Fruit fly (Drosophila melanogaster) whole organism, prepupa: ENCODE results near the gene CG17104.

Experiments
- CG10631 ChIP-seq: fragments of 200-800 bp; sonication (Bioruptor generic); optimal IDR thresholded peaks from 2 replicates; lab custom pipeline; 2016; ENCODE audit warnings: missing biosample characterization, missing genetic modification characterization
- CG10669 ChIP-seq: fragments of 200-800 bp; sonication (Bioruptor generic); optimal IDR thresholded peaks from 3 replicates; lab custom pipeline; 2018; ENCODE audit warnings: missing biosample characterization, mild to moderate bottlenecking, missing genetic modification characterization, moderate library complexity
- CG11294 ChIP-seq: fragments of 200-800 bp; sonication (Bioruptor generic); IDR thresholded peaks from 2 replicates; pipeline ENCODE4 v1.3.6; 2022; ENCODE audit warnings: missing biosample characterization, missing genetic modification characterization
- CG11762 ChIP-seq: fragments of 200-800 bp; sonication (Bioruptor generic); optimal IDR thresholded peaks from 3 replicates; lab custom pipeline; 2016; ENCODE audit warnings: missing biosample characterization, missing genetic modification characterization; ENCODE audit not compliant: insufficient read depth
- CG15336 ChIP-seq: fragments of 200-800 bp; sonication (Bioruptor generic); IDR thresholded peaks from 2 replicates; pipeline ENCODE4 v1.3.6; 2022; ENCODE audit warnings: missing biosample characterization, missing genetic modification characterization
- CG16779 ChIP-seq: fragments of 200-800 bp; sonication (Bioruptor generic); optimal IDR thresholded peaks from 3 replicates; lab custom pipeline; 2017; ENCODE audit warnings: missing biosample characterization, mild to moderate bottlenecking, missing genetic modification characterization
- CG3032 ChIP-seq: fragments of 200-800 bp; optimal IDR thresholded peaks from 2 replicates; lab custom pipeline; 2019; ENCODE audit warnings: missing biosample characterization, mild to moderate bottlenecking, missing genetic modification characterization, moderate library complexity
- CG31627 ChIP-seq: fragments of 200-800 bp; sonication (Bioruptor generic); optimal IDR thresholded peaks from 3 replicates; lab custom pipeline; 2016; ENCODE audit warnings: missing biosample characterization, missing genetic modification characterization
- CG32006 ChIP-seq: fragments of 200-800 bp; sonication (Bioruptor generic); optimal IDR thresholded peaks from 3 replicates; lab custom pipeline; 2017; ENCODE audit warnings: missing biosample characterization, mild to moderate bottlenecking, missing genetic modification characterization
- CG34406 ChIP-seq: fragments of 200-800 bp; sonication (Bioruptor generic); optimal IDR thresholded peaks from 3 replicates; lab custom pipeline; 2016; ENCODE audit warnings: missing biosample characterization, missing genetic modification characterization
- CG3919 ChIP-seq: fragments of 200-800 bp; sonication (Bioruptor generic); optimal IDR thresholded peaks from 3 replicates; lab custom pipeline; 2016; ENCODE audit warnings: missing biosample characterization, missing genetic modification characterization
- CG6163 ChIP-seq: fragments of 200-800 bp; sonication (Bioruptor generic); IDR thresholded peaks from 3 replicates; pipeline ENCODE4 v1.3.6; 2022; ENCODE audit warnings: missing biosample characterization, missing genetic modification characterization
- CG6276 ChIP-seq: fragments of 200-800 bp; sonication (Bioruptor generic); optimal IDR thresholded peaks from 2 replicates; lab custom pipeline; 2017; ENCODE audit warnings: missing biosample characterization, mild to moderate bottlenecking, missing genetic modification characterization
- CG6792 ChIP-seq: fragments of 200-800 bp; sonication (Bioruptor generic); optimal IDR thresholded peaks from 3 replicates; lab custom pipeline; 2016; ENCODE audit warnings: missing biosample characterization, missing genetic modification characterization
- CG6808 ChIP-seq: fragments of 200-800 bp; sonication (Bioruptor generic); optimal IDR thresholded peaks from 3 replicates; lab custom pipeline; 2017; ENCODE audit warnings: missing biosample characterization, missing genetic modification characterization, mild to moderate bottlenecking, moderate library complexity, missing genetic modification reagents
- CG7368 ChIP-seq: fragments of 200-800 bp; sonication (Bioruptor generic); optimal IDR thresholded peaks from 3 replicates; lab custom pipeline; 2016; ENCODE audit warnings: missing biosample characterization, missing genetic modification characterization
- CG8119 ChIP-seq: fragments of 200-800 bp; sonication (Bioruptor generic); IDR thresholded peaks from 3 replicates; pipeline ENCODE4 v1.3.6; 2022; ENCODE audit warnings: missing biosample characterization, missing genetic modification characterization
- CG8632 ChIP-seq: fragments of 200-800 bp; sonication (Bioruptor generic); optimal IDR thresholded peaks from 3 replicates; lab custom pipeline; 2016; ENCODE audit warnings: missing biosample characterization, missing genetic modification characterization
- CG9139 ChIP-seq: fragments of 200-800 bp; sonication (Bioruptor generic); optimal IDR thresholded peaks from 3 replicates; lab custom pipeline; 2017; ENCODE audit warnings: missing biosample characterization, mild to moderate bottlenecking, missing genetic modification characterization
- Eip75B ChIP-seq: fragments of 200-800 bp; sonication (Bioruptor generic); optimal IDR thresholded peaks from 3 replicates; lab custom pipeline; 2016; ENCODE audit warnings: missing biosample characterization, missing genetic modification characterization
- Eip78C ChIP-seq: fragments of 200-800 bp; sonication (Bioruptor generic); peaks from one replicate; lab custom pipeline; 2016; ENCODE audit warnings: missing biosample characterization, missing genetic modification characterization
- Eip93F ChIP-seq: fragments of 200-800 bp; sonication (Bioruptor generic); optimal IDR thresholded peaks from 2 replicates; lab custom pipeline; 2016; ENCODE audit warnings: missing biosample characterization, mild to moderate bottlenecking, missing genetic modification characterization
- Ets21C ChIP-seq: fragments of 200-800 bp; sonication (Bioruptor generic); optimal IDR thresholded peaks from 3 replicates; lab custom pipeline; 2016; ENCODE audit warnings: missing biosample characterization, missing genetic modification characterization
- Ets96B ChIP-seq: fragments of 200-800 bp; optimal IDR thresholded peaks from 2 replicates; lab custom pipeline; 2019; ENCODE audit warnings: missing biosample characterization, mild to moderate bottlenecking, missing genetic modification characterization, moderate library complexity
- Gug ChIP-seq: fragments of 200-800 bp; sonication (Bioruptor generic); IDR thresholded peaks from 2 replicates; pipeline ENCODE4 v1.3.6; 2022; ENCODE audit warnings: missing biosample characterization, missing genetic modification characterization
- Hr38 ChIP-seq: sonication (Bioruptor generic); optimal IDR thresholded peaks from 2 replicates; lab custom pipeline; 2016; ENCODE audit warnings: missing biosample characterization, missing genetic modification characterization
- Hr39 ChIP-seq: fragments of 200-800 bp; sonication (Bioruptor generic); optimal IDR thresholded peaks from 2 replicates; lab custom pipeline; 2016; ENCODE audit warnings: missing biosample characterization, missing genetic modification characterization
- Hr4 ChIP-seq: fragments of 200-800 bp; sonication (Bioruptor generic); optimal IDR thresholded peaks from 3 replicates; lab custom pipeline; 2016; ENCODE audit warnings: missing biosample characterization, missing genetic modification characterization
- Met ChIP-seq: fragments of 200-800 bp; sonication (Bioruptor generic); optimal IDR thresholded peaks from 3 replicates; lab custom pipeline; 2016; ENCODE audit warnings: missing biosample characterization, missing genetic modification characterization
- Smox ChIP-seq: fragments of 200-800 bp; sonication (Bioruptor generic); optimal IDR thresholded peaks from 3 replicates; lab custom pipeline; 2016; ENCODE audit warnings: missing biosample characterization, missing genetic modification characterization
- Sox102F ChIP-seq: fragments of 200-800 bp; sonication (Bioruptor generic); optimal IDR thresholded peaks from 2 replicates; lab custom pipeline; 2016; ENCODE audit warnings: missing biosample characterization, mild to moderate bottlenecking, missing genetic modification characterization
- Sox14 ChIP-seq: fragments of 200-800 bp; sonication (Bioruptor generic); optimal IDR thresholded peaks from 3 replicates; lab custom pipeline; 2016; ENCODE audit warnings: missing biosample characterization, missing genetic modification characterization
- Sox15 ChIP-seq: fragments of 200-800 bp; sonication (Bioruptor generic); optimal IDR thresholded peaks from 3 replicates; lab custom pipeline; 2016; ENCODE audit warnings: missing biosample characterization, missing genetic modification characterization
- achi ChIP-seq: fragments of 200-800 bp; sonication (Bioruptor generic); optimal IDR thresholded peaks from 3 replicates; lab custom pipeline; 2016; ENCODE audit warnings: missing biosample characterization, missing genetic modification characterization
- cyc ChIP-seq: fragments of 200-800 bp; sonication (Bioruptor generic); optimal IDR thresholded peaks from 3 replicates; lab custom pipeline; 2016; ENCODE audit warnings: missing biosample characterization, missing genetic modification characterization
- dac ChIP-seq: fragments of 200-800 bp; sonication (Bioruptor generic); optimal IDR thresholded peaks from 2 replicates; lab custom pipeline; 2017; ENCODE audit warnings: missing biosample characterization, mild to moderate bottlenecking, missing genetic modification characterization
- dsx ChIP-seq: fragments of 200-800 bp; optimal IDR thresholded peaks from 3 replicates; lab custom pipeline; 2019; ENCODE audit warnings: missing biosample characterization, mild to moderate bottlenecking, missing genetic modification characterization, moderate library complexity; ENCODE audit not compliant: poor library complexity, severe bottlenecking
- eg ChIP-seq: fragments of 200-800 bp; sonication (Bioruptor generic); IDR thresholded peaks from 3 replicates; pipeline ENCODE4 v1.3.6; 2022; ENCODE audit warnings: missing biosample characterization, missing genetic modification characterization
- esn ChIP-seq: fragments of 200-800 bp; sonication (Bioruptor generic); optimal IDR thresholded peaks from 2 replicates; lab custom pipeline; 2016; ENCODE audit warnings: missing biosample characterization, mild to moderate bottlenecking, missing genetic modification characterization, moderate library complexity
- fd85E ChIP-seq: fragments of 200-800 bp; sonication (Bioruptor generic); optimal IDR thresholded peaks from 3 replicates; lab custom pipeline; 2016; ENCODE audit warnings: missing biosample characterization, missing genetic modification characterization
- fkh ChIP-seq: fragments of 200-800 bp; sonication (Bioruptor generic); optimal IDR thresholded peaks from 3 replicates; lab custom pipeline; 2017; ENCODE audit warnings: missing biosample characterization, mild to moderate bottlenecking, missing genetic modification characterization, moderate library complexity
- net ChIP-seq: fragments of 200-800 bp; sonication (Bioruptor generic); optimal IDR thresholded peaks from 3 replicates; lab custom pipeline; 2016; ENCODE audit warnings: missing biosample characterization, missing genetic modification characterization
- pdm3 ChIP-seq: fragments of 200-800 bp; sonication (Bioruptor generic); optimal IDR thresholded peaks from 3 replicates; lab custom pipeline; 2016; ENCODE audit warnings: missing biosample characterization, missing genetic modification characterization
- salr ChIP-seq, 2 experiments: fragments of 200-800 bp; sonication (Bioruptor generic); optimal IDR thresholded peaks; 3 replicates each; lab custom pipeline; 2016 to 2018; ENCODE audit warnings: missing biosample characterization in 2 of 2, missing genetic modification characterization in 2 of 2, mild to moderate bottlenecking in 1 of 2
- spab ChIP-seq: fragments of 200-800 bp; sonication (Bioruptor generic); optimal IDR thresholded peaks from 2 replicates; lab custom pipeline; 2017; ENCODE audit warnings: missing biosample characterization, mild to moderate bottlenecking, missing genetic modification characterization, missing genetic modification reagents
- ss ChIP-seq, 2 experiments: fragments of 200-800 bp; sonication (Bioruptor generic); optimal IDR thresholded peaks; 2 replicates in 1 of 2; 3 replicates in 1 of 2; lab custom pipeline; 2017 to 2018; ENCODE audit warnings: mild to moderate bottlenecking in 2 of 2, missing biosample characterization in 2 of 2, missing genetic modification characterization in 2 of 2, moderate library complexity in 1 of 2
- svp ChIP-seq: fragments of 200-800 bp; sonication (Bioruptor generic); peaks from one replicate; lab custom pipeline; 2016; ENCODE audit warnings: missing biosample characterization, missing genetic modification characterization
- vri ChIP-seq: fragments of 200-800 bp; sonication (Bioruptor generic); optimal IDR thresholded peaks from 3 replicates; lab custom pipeline; 2016; ENCODE audit warnings: missing biosample characterization, mild to moderate bottlenecking, missing genetic modification characterization

Gene CG17104

dm6 chr2L:10661490-10662240 is 15.3 kb upstream of the CG17104 start, which contains the start of gene CG31871 (continued):
- TF ChIP-seq CG9139 (no peak), Hr4 (GFP tag; lab: Kevin White, UChicago) (peak; percentile 82), Met (GFP tag; lab: Kevin White, UChicago) (peak; percentile 8), CG8632 (GFP tag; lab: Kevin White, UChicago) (peak; percentile 41), fkh (GFP tag; lab: Kevin White, UChicago) (peak; percentile 28), CG11294 (GFP tag; lab: Robert Waterston, UW) (peak; percentile 70), CG15336 (GFP tag; lab: Robert Waterston, UW) (peak; percentile 93), CG32006 (peak; percentile 94), cyc (no peak)

- TF ChIP-seq vri (no peak), esn (peak; percentile 55), dsx (GFP tag; lab: Kevin White, UChicago) (peak; percentile 61), Hr39 (GFP tag; lab: Kevin White, UChicago) (peak; percentile 67), CG6808 (GFP tag; lab: Kevin White, UChicago) (peak; percentile 17), spab (peak; percentile 43), Ets21C (GFP tag; lab: Kevin White, UChicago) (peak; percentile 9), Eip78C (GFP tag; lab: Kevin White, UChicago) (peak; percentile 94), Hr4 (GFP tag; lab: Kevin White, UChicago) (peak; percentile 88), CG11762 (GFP tag; lab: Kevin White, UChicago) (peak; percentile 67), CG8119 (peak; percentile 85), net (GFP tag; lab: Kevin White, UChicago) (peak; percentile 78), CG31627 (GFP tag; lab: Kevin White, UChicago) (peak; percentile 60), CG32006 (peak; percentile 87), CG9139 (peak; percentile 15), CG16779 (tag; lab: Kevin White, UChicago) (peak; percentile 38), CG6792 (GFP tag; lab: Kevin White, UChicago) (peak; percentile 74), Eip75B (peak; percentile 81), CG34406 (peak; percentile 71), Smox (GFP tag; lab: Kevin White, UChicago) (peak; percentile 23), CG6163 (GFP tag; lab: Robert Waterston, UW) (peak; percentile 93), achi (GFP tag; lab: Kevin White, UChicago) (peak; percentile 80), Sox102F (GFP tag; lab: Kevin White, UChicago) (peak; percentile 42), CG10631 (peak; percentile 82), CG10669 (peak; percentile 75), svp (peak; percentile 68), dac (GFP tag; lab: Kevin White, UChicago) (peak; percentile 68), CG3032 (tag; lab: Kevin White, UChicago) (peak; percentile 58), fd85E (no peak), eg (GFP tag; lab: Robert Waterston, UW) (peak; percentile 90), Eip93F (GFP tag; lab: Kevin White, UChicago) (no peak), Sox15 (GFP tag; lab: Kevin White, UChicago) (peak; percentile 64), fkh (GFP tag; lab: Kevin White, UChicago) (peak; percentile 54), CG15336 (GFP tag; lab: Robert Waterston, UW) (peak; percentile 84), ss (GFP tag; optimal IDR thresholded peaks at IDR 0.05; lab: Kevin White, UChicago) (peak; percentile 50 to 57), CG7368 (GFP tag; lab: Kevin White, UChicago) (peak; percentile 72), CG6276 (GFP tag; lab: Kevin White, UChicago) (peak; percentile 66), Ets96B (peak; percentile 70), CG3919 (GFP tag; lab: Kevin White, UChicago) (peak; percentile 83), Hr38 (no peak), Sox14 (GFP tag; lab: Kevin White, UChicago) (peak; percentile 76), Gug (GFP tag; lab: Robert Waterston, UW) (peak; percentile 82), salr (GFP tag; optimal IDR thresholded peaks at IDR 0.05; lab: Kevin White, UChicago) (peak; percentile 46 to 61), CG8632 (GFP tag; lab: Kevin White, UChicago) (peak; percentile 57), pdm3 (GFP tag; lab: Kevin White, UChicago) (peak; percentile 86)
Measured at dm6 chr2L:10665603-10666002, 11.4 kb upstream of the CG17104 start.
